Worm (Caenorhabditis elegans): ENCODE measurements around the gene cla-1.
"Not testable (repeated sequence)": the region's sequence is repeated elsewhere in the genome, so short reads cannot be mapped to it uniquely, and the experiment has no call there.

Gene cla-1

DNA sequence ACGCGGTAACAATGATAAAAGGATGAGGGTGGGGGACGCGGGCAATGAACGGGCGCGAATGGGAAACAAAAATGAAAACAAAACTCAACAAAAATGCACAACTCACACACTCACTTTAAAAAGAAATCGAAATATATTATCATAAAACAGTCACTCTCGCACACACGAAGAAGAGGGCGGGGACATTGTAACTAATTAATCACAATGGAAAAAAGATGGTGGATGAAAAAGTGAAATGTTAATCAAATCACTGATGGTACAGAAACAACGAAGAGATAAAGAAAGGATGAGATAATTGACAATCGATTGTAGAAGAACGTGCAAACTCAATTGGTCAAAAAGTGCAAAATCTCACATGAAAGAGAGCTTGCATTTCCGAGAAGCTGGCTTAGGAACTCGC lies 29.5 kb upstream of the cla-1 start:
- TF ChIP-seq ceh-83 (GFP tag; optimal IDR thresholded peaks at IDR 0.05) (no peak), ces-1 (GFP tag; optimal IDR thresholded peaks at IDR 0.05) (no peak), elt-1 (tag; optimal IDR thresholded peaks at IDR 0.05; ENCODE audit: borderline replicate concordance, insufficient read depth) (no peak), ceh-43 (GFP tag; optimal IDR thresholded peaks at IDR 0.05) (no peak), nhr-2 (tag; optimal IDR thresholded peaks at IDR 0.05) (no peak), mls-2 (tag; optimal IDR thresholded peaks at IDR 0.05) (no peak)

ce11 chrIV:7561614-7562142 lies 27.1 kb upstream of the cla-1 start, which contains the start of gene ima-3:
Gene ima-3, minus strand, starts transcription at chrIV:7561664.
- TF ChIP-seq tbx-8 (GFP tag; optimal IDR thresholded peaks at IDR 0.05) = no peak
- TF ChIP-seq ces-1 (GFP tag; optimal IDR thresholded peaks at IDR 0.05) = peak; percentile 45
- no peak for TF ChIP-seq ceh-43 (GFP tag; optimal IDR thresholded peaks at IDR 0.05)
- TF ChIP-seq M03D4.4 (tag; optimal IDR thresholded peaks at IDR 0.05) = no peak
- no peak for TF ChIP-seq pha-4 (tag; optimal IDR thresholded peaks at IDR 0.05)
- TF ChIP-seq ztf-11 (tag; optimal IDR thresholded peaks at IDR 0.05) = no peak
- no peak for TF ChIP-seq sem-2 (GFP tag; optimal IDR thresholded peaks at IDR 0.05)
- TF ChIP-seq lsy-2 (tag; optimal IDR thresholded peaks at IDR 0.05) = peak; percentile 35
- no peak for TF ChIP-seq unc-120 (tag; optimal IDR thresholded peaks at IDR 0.05; ENCODE audit: poor library complexity, severe bottlenecking)
- no peak for TF ChIP-seq elt-3 (tag; optimal IDR thresholded peaks at IDR 0.05)
- TF ChIP-seq nhr-12 (tag; optimal IDR thresholded peaks at IDR 0.05) = no peak
- peak; percentile 88 for TF ChIP-seq ceh-39 (tag; optimal IDR thresholded peaks at IDR 0.05)
- peak; percentile 52 for TF ChIP-seq nhr-237 (tag; optimal IDR thresholded peaks at IDR 0.05)
- TF ChIP-seq bed-3 (GFP tag; optimal IDR thresholded peaks at IDR 0.05) = no peak
- no peak for TF ChIP-seq flh-1 (GFP tag; optimal IDR thresholded peaks at IDR 0.05)
- TF ChIP-seq hlh-1 (tag; optimal IDR thresholded peaks at IDR 0.05) = no peak
- TF ChIP-seq snpc-4 (tag; optimal IDR thresholded peaks at IDR 0.05) = no peak
- TF ChIP-seq elt-1 (tag; optimal IDR thresholded peaks at IDR 0.05; ENCODE audit: borderline replicate concordance, insufficient read depth) = no peak
- no peak for TF ChIP-seq ceh-83 (GFP tag; optimal IDR thresholded peaks at IDR 0.05)
- no peak for TF ChIP-seq mls-2 (tag; optimal IDR thresholded peaks at IDR 0.05)
- TF ChIP-seq mep-1 (tag; optimal IDR thresholded peaks at IDR 0.05) = peak; percentile 61
- no peak for TF ChIP-seq nhr-76 (tag; optimal IDR thresholded peaks at IDR 0.05)
- TF ChIP-seq nhr-2 (tag; optimal IDR thresholded peaks at IDR 0.05) = no peak
- TF ChIP-seq cnd-1 (tag; optimal IDR thresholded peaks at IDR 0.05) = no peak
- TF ChIP-seq blmp-1 (tag; optimal IDR thresholded peaks at IDR 0.05) = no peak

- not testable (repeated sequence) for TF ChIP-seq tbx-8 (GFP tag; optimal IDR thresholded peaks at IDR 0.05); mep-1 (tag; optimal IDR thresholded peaks at IDR 0.05); nhr-2 (tag; optimal IDR thresholded peaks at IDR 0.05)
These were observed 24.9 kb upstream of the cla-1 start, which contains the start of gene F32E10.9 for ce11 chrIV:7563850-7564249. Gene F32E10.9, minus strand, starts transcription at chrIV:7563950.

- TF ChIP-seq drap-1 (GFP tag; optimal IDR thresholded peaks at IDR 0.05) (no peak), elt-3 (tag; optimal IDR thresholded peaks at IDR 0.05) (no peak), nhr-12 (tag; optimal IDR thresholded peaks at IDR 0.05) (no peak), snpc-4 (tag; optimal IDR thresholded peaks at IDR 0.05) (no peak), ceh-43 (GFP tag; optimal IDR thresholded peaks at IDR 0.05) (no peak), ceh-39 (tag; optimal IDR thresholded peaks at IDR 0.05) (no peak), mab-5 (tag; optimal IDR thresholded peaks at IDR 0.05) (no peak), elt-1 (tag; optimal IDR thresholded peaks at IDR 0.05; ENCODE audit: borderline replicate concordance, insufficient read depth) (no peak), pha-4 (tag; optimal IDR thresholded peaks at IDR 0.05) (no peak), nhr-28 (tag; optimal IDR thresholded peaks at IDR 0.05) (no peak), flh-1 (GFP tag; optimal IDR thresholded peaks at IDR 0.05) (no peak), blmp-1 (tag; optimal IDR thresholded peaks at IDR 0.05) (no peak), ztf-11 (tag; optimal IDR thresholded peaks at IDR 0.05) (no peak), nhr-2 (tag; optimal IDR thresholded peaks at IDR 0.05) (no peak), M03D4.4 (tag; optimal IDR thresholded peaks at IDR 0.05) (no peak), mep-1 (tag; optimal IDR thresholded peaks at IDR 0.05) (no peak), nhr-76 (tag; optimal IDR thresholded peaks at IDR 0.05) (no peak), hlh-1 (tag; optimal IDR thresholded peaks at IDR 0.05) (no peak)
These were observed 21.1 kb upstream of the cla-1 start, which contains the start of gene F32E10.8 for ce11 chrIV:7567557-7568010. Gene F32E10.8, plus strand, starts transcription at chrIV:7567607.

- no peak for TF ChIP-seq zip-8 (tag; optimal IDR thresholded peaks at IDR 0.05)
- no peak for TF ChIP-seq unc-120 (tag; optimal IDR thresholded peaks at IDR 0.05; ENCODE audit: poor library complexity, severe bottlenecking)
- TF ChIP-seq ceh-39 (tag; optimal IDR thresholded peaks at IDR 0.05) = no peak
- TF ChIP-seq nhr-237 (tag; optimal IDR thresholded peaks at IDR 0.05) = no peak
- no peak for TF ChIP-seq mab-5 (tag; optimal IDR thresholded peaks at IDR 0.05)
- TF ChIP-seq ham-2 (GFP tag; optimal IDR thresholded peaks at IDR 0.05) = no peak
- no peak for TF ChIP-seq hlh-1 (tag; optimal IDR thresholded peaks at IDR 0.05)
- no peak for TF ChIP-seq ztf-11 (tag; optimal IDR thresholded peaks at IDR 0.05)
- no peak for TF ChIP-seq bed-3 (GFP tag; optimal IDR thresholded peaks at IDR 0.05)
- TF ChIP-seq unc-39 (tag; optimal IDR thresholded peaks at IDR 0.05) = no peak
- no peak for TF ChIP-seq mep-1 (tag; optimal IDR thresholded peaks at IDR 0.05)
- no peak for TF ChIP-seq nhr-2 (tag; optimal IDR thresholded peaks at IDR 0.05)
- no peak for TF ChIP-seq mls-2 (tag; optimal IDR thresholded peaks at IDR 0.05)
- TF ChIP-seq lin-32 (GFP tag; optimal IDR thresholded peaks at IDR 0.05) = no peak
- no peak for TF ChIP-seq flh-1 (GFP tag; optimal IDR thresholded peaks at IDR 0.05)
- TF ChIP-seq ceh-83 (GFP tag; optimal IDR thresholded peaks at IDR 0.05) = no peak
- TF ChIP-seq ces-1 (GFP tag; optimal IDR thresholded peaks at IDR 0.05) = no peak
- TF ChIP-seq tbx-8 (GFP tag; optimal IDR thresholded peaks at IDR 0.05) = no peak
These were observed 20.1 kb upstream of the cla-1 start, which contains the start of gene clec-180 for ce11 chrIV:7568593-7568992. Gene clec-180, plus strand, starts transcription at chrIV:7568893.
